Worm (Caenorhabditis elegans): ENCODE results near the gene T25D1.1.

The T25D1.1 gene

DNA sequence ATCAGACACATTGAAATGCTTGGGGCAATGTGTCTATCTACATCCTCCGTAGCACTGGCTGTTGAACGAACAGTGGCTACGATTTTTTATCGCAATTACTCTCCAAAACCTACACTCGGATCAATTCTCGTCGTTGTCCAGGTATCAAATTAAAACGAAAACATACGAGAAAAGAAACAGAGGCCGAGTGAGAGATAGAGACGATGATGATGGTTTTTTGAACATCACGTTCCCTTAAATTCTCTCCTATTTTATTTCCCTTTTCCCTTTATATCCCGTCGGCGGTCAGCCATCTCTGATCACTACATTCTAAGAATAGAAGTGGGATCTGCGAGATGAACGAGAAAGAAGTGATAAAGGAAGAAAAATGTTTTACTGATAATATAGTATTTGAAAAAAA is 39.8 kb downstream of the T25D1.1 start:
- no peak for TF ChIP-seq mxl-1 (tag; optimal IDR thresholded peaks at IDR 0.05)
- TF ChIP-seq ZK185.1 (tag; optimal IDR thresholded peaks at IDR 0.05; ENCODE audit: poor library complexity, severe bottlenecking) = no peak
- TF ChIP-seq F55B11.4 (tag; optimal IDR thresholded peaks at IDR 0.05; ENCODE audit: borderline replicate concordance, insufficient read depth) = no peak
- no peak for TF ChIP-seq xnd-1 (tag; optimal IDR thresholded peaks at IDR 0.05)
- TF ChIP-seq nfya-1 (tag; optimal IDR thresholded peaks at IDR 0.05; ENCODE audit: borderline replicate concordance, insufficient read depth) = no peak
- no peak for TF ChIP-seq egrh-3 (GFP tag; IDR thresholded peaks at IDR 0.05)
- TF ChIP-seq ztf-28 (GFP tag; IDR thresholded peaks at IDR 0.05) = no peak
- TF ChIP-seq B0019.2 (GFP tag; conservative IDR thresholded peaks at IDR 0.05) = no peak
- TF ChIP-seq F57A8.1 (GFP tag; optimal IDR thresholded peaks at IDR 0.05) = no peak
- TF ChIP-seq tbp1 (GFP tag; optimal IDR thresholded peaks at IDR 0.05) = no peak
- no peak for TF ChIP-seq dox-1 (GFP tag; IDR thresholded peaks at IDR 0.05)
- no peak for TF ChIP-seq D2030.7 (GFP tag; IDR thresholded peaks at IDR 0.05)

DNA sequence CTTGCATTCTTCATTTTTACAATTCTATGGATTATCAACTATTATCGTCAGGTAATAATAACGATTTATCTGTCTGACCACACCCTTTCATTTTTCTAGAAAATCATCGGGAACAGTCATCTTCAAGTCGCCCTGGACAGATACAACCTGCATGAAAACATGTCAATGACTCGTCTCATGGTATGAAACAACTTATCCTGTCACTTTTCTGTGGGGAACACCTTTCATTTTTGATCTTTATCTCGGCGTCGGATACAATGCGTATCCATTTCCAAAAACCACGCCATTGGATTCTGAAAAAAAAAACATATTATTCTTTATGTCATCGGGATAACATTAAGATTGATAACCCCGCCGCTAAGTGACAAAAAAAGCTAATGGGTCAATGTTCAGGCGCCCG is 41.3 kb downstream of the T25D1.1 start:
- TF ChIP-seq mel-28 (tag; optimal IDR thresholded peaks at IDR 0.05; ENCODE audit: borderline replicate concordance) (no peak), die-1 (tag; optimal IDR thresholded peaks at IDR 0.05) (no peak), let-526 (GFP tag; IDR thresholded peaks at IDR 0.05) (no peak), hlh-12 (tag; optimal IDR thresholded peaks at IDR 0.05) (no peak), K11D2.4 (GFP tag; IDR thresholded peaks at IDR 0.05) (no peak), snpc-1.3 (tag; optimal IDR thresholded peaks at IDR 0.05; ENCODE audit: insufficient read depth) (no peak), ztf-3 (GFP tag; optimal IDR thresholded peaks at IDR 0.05) (no peak), lsl-1 (GFP tag; optimal IDR thresholded peaks at IDR 0.05) (no peak), lag-1 (GFP tag; IDR thresholded peaks at IDR 0.05) (no peak), somi-1 (GFP tag; optimal IDR thresholded peaks at IDR 0.05) (no peak), F10E7.11 (tag; optimal IDR thresholded peaks at IDR 0.05) (no peak), cebp-2 (GFP tag; IDR thresholded peaks at IDR 0.05) (no peak), T26A5.8 (tag; optimal IDR thresholded peaks at IDR 0.05) (no peak), dpff-1 (tag; optimal IDR thresholded peaks at IDR 0.05) (no peak), ama-1 (optimal IDR thresholded peaks at IDR 0.05) (no peak), ama-1 (GFP tag; optimal IDR thresholded peaks at IDR 0.05) (no peak), ztf-25 (GFP tag; IDR thresholded peaks at IDR 0.05) (no peak), ceh-100 (GFP tag; IDR thresholded peaks at IDR 0.05) (no peak), hmg-20 (GFP tag; IDR thresholded peaks at IDR 0.05) (no peak), Y56A3A.18 (GFP tag; IDR thresholded peaks at IDR 0.05) (no peak), lir-1 (GFP tag; conservative IDR thresholded peaks at IDR 0.05) (no peak)

DNA sequence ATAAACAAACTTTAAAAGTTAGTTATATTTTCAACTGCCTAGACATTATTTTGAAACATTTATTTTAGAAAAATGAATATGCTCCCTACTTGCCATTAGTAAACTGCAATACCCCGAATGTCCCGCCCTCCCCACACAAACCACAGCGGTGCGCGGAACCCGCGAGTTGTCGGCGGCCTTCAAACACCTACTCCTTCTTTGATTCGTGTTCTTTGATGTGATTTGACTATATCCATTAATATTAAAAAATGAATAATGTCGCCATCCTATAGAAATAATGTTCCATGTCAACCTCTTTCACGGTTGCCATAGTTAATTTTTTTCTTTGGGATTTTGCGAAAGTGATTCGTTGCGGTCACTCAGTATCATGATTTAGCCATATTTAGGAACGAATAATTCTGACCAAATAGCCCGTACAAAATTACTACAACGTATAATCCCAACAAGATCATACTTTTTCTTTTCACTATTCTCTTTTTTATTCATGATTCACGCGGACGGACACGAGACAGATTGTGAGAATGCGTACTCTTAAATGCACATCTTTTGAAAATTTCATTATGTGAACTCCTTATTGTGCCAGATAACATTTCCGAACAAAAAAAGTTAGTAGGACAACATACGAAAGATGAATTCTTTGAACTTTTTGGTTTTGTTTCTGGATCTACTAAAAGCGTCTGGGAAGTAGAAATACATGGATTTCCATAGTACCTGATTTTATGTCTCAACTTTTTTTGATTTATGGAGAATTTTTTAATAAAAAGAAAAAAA is 45.1 kb downstream of the T25D1.1 start:
- no peak for TF ChIP-seq lin-35 (GFP tag; optimal IDR thresholded peaks at IDR 0.05)
- no peak for TF ChIP-seq let-607 (tag; optimal IDR thresholded peaks at IDR 0.05)
- TF ChIP-seq rcor-1 (GFP tag; IDR thresholded peaks at IDR 0.05) = no peak
- TF ChIP-seq lin-54 (GFP tag; optimal IDR thresholded peaks at IDR 0.05) = no peak
- TF ChIP-seq snpc-1.3 (tag; optimal IDR thresholded peaks at IDR 0.05; ENCODE audit: insufficient read depth) = peak; percentile 77
- peak; percentile 48; the same call in 1 of the 2 replicates for TF ChIP-seq pbrm-1 (GFP tag; IDR thresholded peaks at IDR 0.05)
- 0 out of 2 replicates have a peak, but pooled peaks have one; percentile 11 for TF ChIP-seq Y53G8AR.9 (GFP tag; conservative IDR thresholded peaks at IDR 0.05)
- TF ChIP-seq mes-4 (tag; optimal IDR thresholded peaks at IDR 0.05) = no peak
- TF ChIP-seq egrh-3 (GFP tag; IDR thresholded peaks at IDR 0.05) = no peak
- TF ChIP-seq B0261.1 (tag; optimal IDR thresholded peaks at IDR 0.05) = peak; percentile 14
- peak; percentile 95 for TF ChIP-seq snpc-4 (GFP tag; optimal IDR thresholded peaks at IDR 0.05)
- peak; percentile 85 to 98 (median 94) for TF ChIP-seq snpc-4 (tag; optimal IDR thresholded peaks at IDR 0.05)
- TF ChIP-seq rpc-1 (optimal IDR thresholded peaks at IDR 0.05) = no peak
- peak; percentile 17 for TF ChIP-seq rpc-1 (tag; optimal IDR thresholded peaks at IDR 0.05)
- peak; percentile 75 for TF ChIP-seq D2030.7 (GFP tag; IDR thresholded peaks at IDR 0.05)
- peak; percentile 94 for TF ChIP-seq snpc-3.4 (tag; optimal IDR thresholded peaks at IDR 0.05)
- TF ChIP-seq hmg-1.2 (GFP tag; IDR thresholded peaks at IDR 0.05) = peak; percentile 89

Measured in whole organism, young adult.